Fruit fly (Drosophila melanogaster): Measurements from ENCODE around the gene Glyat.

The Glyat gene

DNA sequence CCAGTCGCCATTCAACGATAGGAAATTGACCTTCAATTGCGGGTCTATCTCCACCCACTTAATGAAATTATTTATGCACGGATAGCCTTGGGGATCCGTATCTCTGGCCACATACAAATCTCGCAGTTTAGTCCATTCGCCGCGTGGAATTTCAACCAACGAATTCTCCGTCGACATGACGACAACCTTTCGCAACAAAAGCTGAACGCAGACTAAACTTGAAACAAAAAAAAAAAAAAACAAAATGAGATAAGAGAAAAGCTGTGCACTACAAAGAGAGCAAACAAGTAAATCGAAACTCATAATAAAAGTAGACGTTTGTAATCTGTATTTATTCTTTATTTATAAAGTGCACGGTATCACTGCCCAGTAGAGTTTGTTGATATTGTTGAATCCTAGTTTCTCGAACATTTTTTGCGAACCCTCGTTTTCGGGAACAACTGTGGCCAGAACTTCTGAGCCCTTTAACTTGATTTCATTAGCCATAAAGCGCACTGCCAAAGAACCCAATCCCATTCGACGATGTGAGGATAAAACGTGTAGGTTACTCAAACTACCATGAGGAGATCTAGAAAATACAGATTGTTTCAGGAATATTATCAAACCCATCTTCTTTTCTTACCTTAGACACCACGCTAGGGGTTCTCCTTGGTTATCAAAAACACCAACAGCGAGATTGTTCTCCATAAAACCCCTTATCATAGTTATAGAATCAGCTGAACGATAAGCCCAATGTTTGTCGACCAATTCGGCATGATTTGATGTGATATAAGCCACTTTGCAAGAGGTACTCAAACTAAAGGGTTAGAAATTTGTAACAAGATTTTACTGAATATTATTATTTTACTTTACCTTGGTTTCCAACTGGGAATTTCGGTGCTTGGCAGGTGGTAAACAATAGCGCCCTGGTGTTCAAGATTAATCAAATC lies 905 bp downstream of the Glyat start, which contains the start of gene CG12560:
TSS of gene CG12560 (minus strand) at position 195 of the 929 bp plus-strand sequence.
- TF ChIP-seq svp (GFP tag): peak; percentile 67
- TF ChIP-seq cyc (GFP tag; optimal IDR thresholded peaks at IDR 0.05): no peak
- TF ChIP-seq CG6163 (GFP tag; IDR thresholded peaks at IDR 0.05): peak; percentile 59; the same call in 2 of the 3 replicates
- no peak for TF ChIP-seq Hr38 (GFP tag; optimal IDR thresholded peaks at IDR 0.05)
- no peak for TF ChIP-seq CG11294 (GFP tag; IDR thresholded peaks at IDR 0.05)
- no peak for TF ChIP-seq achi (GFP tag; optimal IDR thresholded peaks at IDR 0.05)
- TF ChIP-seq Met (GFP tag; optimal IDR thresholded peaks at IDR 0.05): no peak
- peak; percentile 34 for TF ChIP-seq vri (GFP tag; optimal IDR thresholded peaks at IDR 0.05)
- TF ChIP-seq Gug (GFP tag; IDR thresholded peaks at IDR 0.05): no peak
- peak; percentile 21 for TF ChIP-seq Eip75B (GFP tag; optimal IDR thresholded peaks at IDR 0.05)
- peak; percentile 18 for TF ChIP-seq CG6808 (GFP tag; optimal IDR thresholded peaks at IDR 0.05)
- TF ChIP-seq CG6792 (GFP tag; optimal IDR thresholded peaks at IDR 0.05): peak; percentile 15
- peak; percentile 34; the same call in 1 of the 2 replicates for TF ChIP-seq CG15336 (GFP tag; IDR thresholded peaks at IDR 0.05)
- TF ChIP-seq net (GFP tag; optimal IDR thresholded peaks at IDR 0.05): peak; percentile 55
- TF ChIP-seq CG34406 (GFP tag; optimal IDR thresholded peaks at IDR 0.05): no peak
- TF ChIP-seq CG1621 (tag; optimal IDR thresholded peaks at IDR 0.05): peak; percentile 48
- no peak for TF ChIP-seq CG32006 (GFP tag; optimal IDR thresholded peaks at IDR 0.05)
- TF ChIP-seq Sox102F (GFP tag; optimal IDR thresholded peaks at IDR 0.05): peak; percentile 9
- no peak for TF ChIP-seq OdsH (GFP tag; optimal IDR thresholded peaks at IDR 0.05)
- TF ChIP-seq CG9139 (GFP tag; optimal IDR thresholded peaks at IDR 0.05): no peak
- peak; percentile 12 for TF ChIP-seq dsx (GFP tag; optimal IDR thresholded peaks at IDR 0.05; ENCODE audit: poor library complexity, severe bottlenecking)
- TF ChIP-seq CG16779 (tag; optimal IDR thresholded peaks at IDR 0.05): peak; percentile 57
- peak; percentile 60 for TF ChIP-seq Eip78C (GFP tag)
- TF ChIP-seq Ets21C (GFP tag; optimal IDR thresholded peaks at IDR 0.05): no peak
- TF ChIP-seq CG8119 (GFP tag; IDR thresholded peaks at IDR 0.05): peak; percentile 61; the same call in 2 of the 3 replicates
- TF ChIP-seq CG10631 (GFP tag; optimal IDR thresholded peaks at IDR 0.05): no peak
- TF ChIP-seq salr (GFP tag; optimal IDR thresholded peaks at IDR 0.05): no peak
- no peak for TF ChIP-seq Hr4 (GFP tag; optimal IDR thresholded peaks at IDR 0.05)
- no peak for TF ChIP-seq CG31627 (GFP tag; optimal IDR thresholded peaks at IDR 0.05)
- no peak for TF ChIP-seq CG3919 (GFP tag; optimal IDR thresholded peaks at IDR 0.05)
- no peak for TF ChIP-seq fd59A (GFP tag; optimal IDR thresholded peaks at IDR 0.05)
- no peak for TF ChIP-seq pdm3 (GFP tag; optimal IDR thresholded peaks at IDR 0.05)
- no peak for TF ChIP-seq CG3032 (tag; optimal IDR thresholded peaks at IDR 0.05)
- TF ChIP-seq CG11902 (GFP tag; optimal IDR thresholded peaks at IDR 0.05): no peak
- TF ChIP-seq acj6 (GFP tag; optimal IDR thresholded peaks at IDR 0.05): no peak
- no peak for TF ChIP-seq fd85E (GFP tag; optimal IDR thresholded peaks at IDR 0.05)
- TF ChIP-seq Eip93F (GFP tag; optimal IDR thresholded peaks at IDR 0.05): no peak
- TF ChIP-seq topi (GFP tag; optimal IDR thresholded peaks at IDR 0.05): no peak
- TF ChIP-seq eg (GFP tag; IDR thresholded peaks at IDR 0.05): peak; percentile 79; the same call in 2 of the 3 replicates
- TF ChIP-seq Blimp-1 (GFP tag; optimal IDR thresholded peaks at IDR 0.05): no peak
- no peak for TF ChIP-seq Hr39 (GFP tag; optimal IDR thresholded peaks at IDR 0.05)
- no peak for TF ChIP-seq CG8319 (GFP tag; optimal IDR thresholded peaks at IDR 0.05)
- no peak for TF ChIP-seq Smox (GFP tag; optimal IDR thresholded peaks at IDR 0.05)
- TF ChIP-seq Lpt (GFP tag; optimal IDR thresholded peaks at IDR 0.05): peak; percentile 16
- peak; percentile 34 for TF ChIP-seq Sox14 (GFP tag; optimal IDR thresholded peaks at IDR 0.05)
- no peak for TF ChIP-seq CG10669 (GFP tag; optimal IDR thresholded peaks at IDR 0.05)
- TF ChIP-seq fkh (GFP tag; optimal IDR thresholded peaks at IDR 0.05): peak; percentile 26
- no peak for TF ChIP-seq CG7368 (GFP tag; optimal IDR thresholded peaks at IDR 0.05)
- TF ChIP-seq lz (GFP tag; optimal IDR thresholded peaks at IDR 0.05): no peak
- TF ChIP-seq CG6854 (GFP tag; optimal IDR thresholded peaks at IDR 0.05): peak; percentile 13
- peak; percentile 32 to 44 for TF ChIP-seq ss (GFP tag; optimal IDR thresholded peaks at IDR 0.05)

All from whole organism, prepupa.